Fruit fly (Drosophila melanogaster): ENCODE results near the gene CG44270.

The CG44270 gene

DNA sequence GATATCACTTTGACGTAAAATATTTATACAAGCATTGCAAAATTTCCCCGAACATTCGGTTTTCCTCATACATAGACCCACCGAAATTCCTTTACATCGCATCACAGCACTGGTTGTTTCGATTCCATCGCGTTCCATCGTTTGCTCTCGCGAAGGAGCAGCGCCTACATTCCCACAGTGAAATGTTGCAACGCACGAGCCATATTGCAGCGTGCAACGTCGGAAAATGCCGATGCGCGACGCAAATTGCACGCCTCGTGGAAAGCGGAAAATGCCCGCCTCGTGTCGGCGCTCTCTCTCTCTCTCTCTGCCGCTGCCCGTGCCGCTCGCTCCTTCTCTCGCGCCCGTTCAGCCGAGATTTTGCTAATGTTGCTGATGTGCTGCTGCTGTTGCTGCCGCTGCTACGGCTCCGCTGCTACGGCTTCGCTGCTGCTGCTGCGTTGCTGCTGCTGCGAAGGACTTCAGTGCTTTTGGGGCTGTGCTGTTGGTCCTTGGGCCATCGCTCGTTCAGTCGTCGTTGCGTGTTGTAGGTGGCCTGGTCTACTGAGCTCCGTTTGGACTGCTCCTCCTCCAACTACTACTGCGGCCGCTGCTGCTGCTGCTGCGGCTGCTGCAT, 31.0 kb downstream of the CG44270 start:
- TF ChIP-seq psq (optimal IDR thresholded peaks at IDR 0.05), result no peak
- no peak for TF ChIP-seq Dll (optimal IDR thresholded peaks at IDR 0.05)
- no peak for TF ChIP-seq CG8478 (optimal IDR thresholded peaks at IDR 0.05)
- no peak for TF ChIP-seq usp (GFP tag; optimal IDR thresholded peaks at IDR 0.05)
- no peak for TF ChIP-seq pan (optimal IDR thresholded peaks at IDR 0.05)
- no peak for TF ChIP-seq EcR (GFP tag; optimal IDR thresholded peaks at IDR 0.05)

DNA sequence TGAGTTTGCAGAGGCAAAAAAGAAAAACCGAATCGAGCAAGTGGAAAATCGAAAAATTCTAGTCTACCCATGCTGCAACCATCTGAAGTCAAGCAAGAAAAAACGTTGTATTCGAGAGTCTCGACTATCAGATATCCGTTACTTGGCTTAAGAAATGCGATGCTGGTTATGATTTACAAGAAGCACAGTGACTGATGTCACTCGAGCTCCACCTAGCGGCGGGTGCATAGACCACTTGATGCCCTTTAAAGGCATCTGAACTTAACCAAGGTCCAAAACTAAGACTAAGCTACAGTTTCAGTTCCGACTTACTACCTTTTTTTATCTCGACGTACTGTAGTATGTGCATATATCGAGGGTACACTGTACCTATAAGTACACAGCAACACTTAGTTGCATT, 45.1 kb downstream of the CG44270 start:
- TF ChIP-seq EcR (GFP tag; optimal IDR thresholded peaks at IDR 0.05) (no peak), psq (optimal IDR thresholded peaks at IDR 0.05) (no peak), pan (optimal IDR thresholded peaks at IDR 0.05) (no peak), usp (GFP tag; optimal IDR thresholded peaks at IDR 0.05) (no peak), CG8478 (optimal IDR thresholded peaks at IDR 0.05) (no peak), Dll (optimal IDR thresholded peaks at IDR 0.05) (no peak)
